Worm (Caenorhabditis elegans) whole organism, late embryonic: Measurements from ENCODE around the gene ssp-10.

Experiments
- F13H6.1 ChIP-seq: sonication (generic microtip); optimal IDR thresholded peaks from 2 replicates; lab custom pipeline; 2016; ENCODE audit warnings: missing genetic modification characterization, missing compliant biosample characterization
- T23F11.4 ChIP-seq: fragments of 200-800 bp; sonication (Bioruptor generic); optimal IDR thresholded peaks from 2 replicates; lab custom pipeline; 2018; ENCODE audit warnings: mild to moderate bottlenecking, missing genetic modification characterization, missing compliant biosample characterization
- fkh-10 ChIP-seq: fragments of 150-350 bp; optimal IDR thresholded peaks from 2 replicates; lab custom pipeline; 2014; ENCODE audit warnings: missing biosample characterization, missing genetic modification reagents, missing genetic modification characterization
- fkh-6 ChIP-seq: sonication (generic microtip); optimal IDR thresholded peaks from 2 replicates; lab custom pipeline; 2016; ENCODE audit warnings: missing genetic modification characterization, missing compliant biosample characterization
- hlh-8 ChIP-seq: sonication (generic microtip); optimal IDR thresholded peaks from 2 replicates; lab custom pipeline; 2016; ENCODE audit warnings: missing genotype, missing genetic modification characterization, missing compliant biosample characterization
- nfya-1 ChIP-seq: sonication (generic microtip); optimal IDR thresholded peaks from 2 replicates; lab custom pipeline; 2017; ENCODE audit warnings: missing genetic modification characterization, mild to moderate bottlenecking, missing compliant biosample characterization, antibody characterized with exemption, moderate library complexity
- pqm-1 ChIP-seq: sonication (generic microtip); optimal IDR thresholded peaks from 2 replicates; lab custom pipeline; 2016; ENCODE audit warnings: missing genetic modification characterization, missing compliant biosample characterization
- pros-1 ChIP-seq: fragments of 150-350 bp; optimal IDR thresholded peaks from 2 replicates; lab custom pipeline; 2014; ENCODE audit warnings: missing biosample characterization, missing genetic modification reagents, missing genetic modification characterization
- ztf-16 ChIP-seq: sonication (generic microtip); optimal IDR thresholded peaks from 2 replicates; lab custom pipeline; 2017; ENCODE audit warnings: missing genetic modification characterization, missing compliant biosample characterization

- TF ChIP-seq hlh-8 (tag; lab: Kevin White, UChicago) = no peak
- no peak for TF ChIP-seq T23F11.4 (GFP tag; lab: Kevin White, UChicago)
- no peak for TF ChIP-seq nfya-1 (tag; lab: Kevin White, UChicago)
- no peak for TF ChIP-seq fkh-6
- TF ChIP-seq fkh-10 (GFP tag; lab: Kevin White, UChicago) = no peak
- no peak for TF ChIP-seq F13H6.1 (tag; lab: Kevin White, UChicago)
- no peak for TF ChIP-seq pqm-1 (tag; lab: Kevin White, UChicago)
- no peak for TF ChIP-seq pros-1 (tag; lab: Kevin White, UChicago)
- TF ChIP-seq ztf-16 (tag; lab: Kevin White, UChicago) = no peak
Measured at ce11 chrIV:9849624-9850023, 1.2 kb downstream of the ssp-10 start, which contains the start of gene K07F5.8.
